Worm (Caenorhabditis elegans): Measurements from ENCODE around the gene B0273.115.

DNA sequence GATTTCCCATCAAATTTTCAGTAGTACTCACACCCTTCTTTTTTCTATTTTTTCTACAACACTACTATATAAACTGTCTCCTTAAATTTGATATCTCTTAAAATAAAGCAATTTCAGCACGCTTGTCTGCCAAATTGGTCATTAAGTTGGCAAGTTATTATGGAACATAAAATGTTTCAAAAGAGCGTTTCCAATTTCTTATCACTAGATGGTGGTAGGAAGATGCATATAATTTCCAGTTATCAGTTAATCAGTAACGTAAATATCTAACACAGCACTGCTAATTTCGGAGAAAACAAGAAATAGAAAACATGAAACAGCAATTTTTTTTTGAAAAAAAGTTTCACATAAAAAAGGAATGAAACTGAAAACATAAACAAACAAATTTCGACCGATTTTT lies 40.0 kb upstream of the B0273.115 start:
- no peak for TF ChIP-seq mbf-1 (tag; optimal IDR thresholded peaks at IDR 0.05)
- TF ChIP-seq skn-1 (tag; optimal IDR thresholded peaks at IDR 0.05), result no peak
- no peak for TF ChIP-seq R02D3.7 (tag; optimal IDR thresholded peaks at IDR 0.05)
- TF ChIP-seq alr-1 (tag; optimal IDR thresholded peaks at IDR 0.05), result no peak
- TF ChIP-seq lin-39 (tag; optimal IDR thresholded peaks at IDR 0.05), result no peak
- TF ChIP-seq nhr-237 (tag; optimal IDR thresholded peaks at IDR 0.05), result no peak
- no peak for TF ChIP-seq nhr-77 (tag; optimal IDR thresholded peaks at IDR 0.05)
- TF ChIP-seq Y55F3AM.14 (GFP tag; optimal IDR thresholded peaks at IDR 0.05), result no peak
- TF ChIP-seq ama-1 (optimal IDR thresholded peaks at IDR 0.05), result no peak
- TF ChIP-seq F13H6.1 (tag; optimal IDR thresholded peaks at IDR 0.05), result no peak
- no peak for TF ChIP-seq zag-1 (tag; optimal IDR thresholded peaks at IDR 0.05)
